Fruit fly (Drosophila melanogaster) whole organism: ENCODE results near the gene CG4198.

Experiments used
- CG8478 ChIP-seq: fragments of >200 bp; optimal IDR thresholded peaks from 2 replicates; lab custom pipeline; 2018; ENCODE audit warnings: inconsistent platforms
- Dll ChIP-seq: fragments of >200 bp; optimal IDR thresholded peaks from 2 replicates; lab custom pipeline; 2017
- pan ChIP-seq: fragments of >200 bp; optimal IDR thresholded peaks from 2 replicates; lab custom pipeline; 2017
- usp ChIP-seq: fragments of >200 bp; optimal IDR thresholded peaks from 2 replicates; lab custom pipeline; 2017; ENCODE audit warnings: missing biosample characterization, missing genetic modification characterization, mixed read lengths

- no peak for TF ChIP-seq Dll (lab: Kevin White, UChicago)
- no peak for TF ChIP-seq CG8478 (lab: Kevin White, UChicago)
- TF ChIP-seq usp (GFP tag; lab: Kevin White, UChicago), result no peak
- TF ChIP-seq pan (lab: Kevin White, UChicago), result no peak
Observed at dm6 chrX:5358813-5359212, 45.8 kb downstream of the CG4198 start.
